Fruit fly (Drosophila melanogaster): ENCODE data around the gene CG33124.

The CG33124 gene

dm6 chr2L:2164520-2165237 is 44.2 kb downstream of the CG33124 start:
- TF ChIP-seq CG11617 (GFP tag; optimal IDR thresholded peaks at IDR 0.05) (no peak), pad (GFP tag; optimal IDR thresholded peaks at IDR 0.05) (peak; percentile 3)

- TF ChIP-seq cnc (optimal IDR thresholded peaks at IDR 0.05) = no peak
- no peak for TF ChIP-seq CG11617 (GFP tag; optimal IDR thresholded peaks at IDR 0.05)
- no peak for TF ChIP-seq cic (GFP tag; optimal IDR thresholded peaks at IDR 0.05)
- no peak for TF ChIP-seq Crg-1 (GFP tag; optimal IDR thresholded peaks at IDR 0.05)
These were observed 45.3 kb downstream of the CG33124 start for dm6 chr2L:2163568-2163953.

- no peak for TF ChIP-seq Crg-1 (GFP tag; optimal IDR thresholded peaks at IDR 0.05)
- TF ChIP-seq cic (GFP tag; optimal IDR thresholded peaks at IDR 0.05) = peak; percentile 39
These were observed 46.0 kb downstream of the CG33124 start for dm6 chr2L:2162729-2163567.

- TF ChIP-seq CG12768 (GFP tag; optimal IDR thresholded peaks at IDR 0.05) = no peak
- TF ChIP-seq CG14711 (tag; optimal IDR thresholded peaks at IDR 0.05) = no peak
These were observed 46.6 kb downstream of the CG33124 start for dm6 chr2L:2162281-2162680.

dm6 chr2L:2161244-2162243 is 47.4 kb downstream of the CG33124 start:
- TF ChIP-seq ovo (GFP tag; optimal IDR thresholded peaks at IDR 0.05) = peak; percentile 13
- peak; percentile 75 for TF ChIP-seq kay (GFP tag; ENCODE audit: borderline replicate concordance)
- TF ChIP-seq cic (GFP tag; optimal IDR thresholded peaks at IDR 0.05) = peak; percentile 16
- no peak for TF ChIP-seq pad (GFP tag; optimal IDR thresholded peaks at IDR 0.05)
